Worm (Caenorhabditis elegans) whole organism, L4/young adult: ENCODE measurements around the gene T15H9.5.

ENCODE experiments used
- W03F9.2 ChIP-seq: fragments of 150-350 bp; optimal IDR thresholded peaks from 2 replicates; lab custom pipeline; 2014; ENCODE audit warnings: missing biosample characterization, missing genetic modification characterization
- dao-5 ChIP-seq: sonication (generic microtip); optimal IDR thresholded peaks from 2 replicates; lab custom pipeline; 2016; ENCODE audit warnings: missing genotype, missing genetic modification characterization, moderate library complexity, missing compliant biosample characterization
- him-1 ChIP-seq: sonication (generic microtip); optimal IDR thresholded peaks from 2 replicates; lab custom pipeline; 2016; ENCODE audit warnings: missing genotype, missing genetic modification reagents, missing genetic modification characterization, missing compliant biosample characterization

DNA sequence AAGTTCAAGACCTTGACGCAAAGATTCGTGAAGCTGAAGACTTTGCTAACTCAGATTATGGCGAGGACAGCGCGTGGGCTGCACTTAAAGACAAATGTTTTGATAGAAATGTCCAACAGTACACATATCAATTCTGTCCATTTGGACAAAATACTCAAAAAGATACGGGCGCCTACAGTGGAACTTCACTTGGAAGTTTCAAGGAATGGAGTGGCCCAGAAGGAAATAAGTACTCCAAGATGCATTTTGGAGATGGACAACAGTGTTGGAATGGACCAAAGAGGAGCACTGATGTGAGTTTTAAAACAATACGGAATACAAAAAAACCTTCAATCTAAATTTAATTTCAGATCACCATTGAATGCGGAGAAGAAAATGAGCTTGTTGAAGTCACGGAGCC is 14.7 kb upstream of the T15H9.5 start:
- TF ChIP-seq him-1 (tag; lab: Kevin White, UChicago), result no peak
- no peak for TF ChIP-seq dao-5 (tag; lab: Kevin White, UChicago)
- TF ChIP-seq W03F9.2 (tag; lab: Kevin White, UChicago), result no peak
